Worm (Caenorhabditis elegans): ENCODE results near the gene T10D4.1.

T10D4.1 gene

ce11 chrII:3111147-3111546 lies 38.8 kb upstream of the T10D4.1 start, which contains the start of gene Y25C1A.13:
Y25C1A.13 (minus strand) TSS chrII:3111247.
- TF ChIP-seq scrt-1 (GFP tag; IDR thresholded peaks at IDR 0.05) (no peak), hmg-4 (GFP tag; optimal IDR thresholded peaks at IDR 0.05) (no peak), ama-1 (optimal IDR thresholded peaks at IDR 0.05) (no peak), pes-1 (GFP tag; IDR thresholded peaks at IDR 0.05) (no peak), tbx-37 (GFP tag; conservative IDR thresholded peaks at IDR 0.05) (no peak), tra-4 (tag; optimal IDR thresholded peaks at IDR 0.05) (no peak), ets-7 (tag; optimal IDR thresholded peaks at IDR 0.05) (no peak), aly-1 (tag; optimal IDR thresholded peaks at IDR 0.05) (no peak), F13C5.2 (tag; optimal IDR thresholded peaks at IDR 0.05) (no peak), ceh-36 (tag; optimal IDR thresholded peaks at IDR 0.05) (no peak), B0310.2 (tag; optimal IDR thresholded peaks at IDR 0.05) (no peak), hnd-1 (tag; optimal IDR thresholded peaks at IDR 0.05) (no peak)

- TF ChIP-seq hmg-4 (GFP tag; optimal IDR thresholded peaks at IDR 0.05) (no peak), aly-1 (tag; optimal IDR thresholded peaks at IDR 0.05) (no peak), tra-4 (tag; optimal IDR thresholded peaks at IDR 0.05) (no peak), ets-7 (tag; optimal IDR thresholded peaks at IDR 0.05) (no peak)
Measured at ce11 chrII:3112313-3112712, 37.6 kb upstream of the T10D4.1 start, which contains the start of gene Y25C1A.2. Y25C1A.2 (plus strand) TSS chrII:3112613.

ce11 chrII:3113289-3113688 lies 36.7 kb upstream of the T10D4.1 start:
- TF ChIP-seq scrt-1 (GFP tag; IDR thresholded peaks at IDR 0.05) (no peak), tbx-11 (GFP tag; IDR thresholded peaks at IDR 0.05) (no peak), aly-1 (tag; optimal IDR thresholded peaks at IDR 0.05) (no peak), ama-1 (optimal IDR thresholded peaks at IDR 0.05) (no peak), hnd-1 (tag; optimal IDR thresholded peaks at IDR 0.05) (no peak), tbx-37 (GFP tag; conservative IDR thresholded peaks at IDR 0.05) (no peak), ceh-13 (GFP tag; optimal IDR thresholded peaks at IDR 0.05) (no peak), hmbx-1 (tag; optimal IDR thresholded peaks at IDR 0.05) (no peak), sea-1 (GFP tag; conservative IDR thresholded peaks at IDR 0.05) (no peak), B0310.2 (tag; optimal IDR thresholded peaks at IDR 0.05) (no peak), F13C5.2 (tag; optimal IDR thresholded peaks at IDR 0.05) (no peak), ets-7 (tag; optimal IDR thresholded peaks at IDR 0.05) (no peak), flt-1 (GFP tag; IDR thresholded peaks at IDR 0.05) (no peak), tra-4 (tag; optimal IDR thresholded peaks at IDR 0.05) (no peak)

- TF ChIP-seq tra-4 (tag; optimal IDR thresholded peaks at IDR 0.05) (no peak), sea-1 (GFP tag; conservative IDR thresholded peaks at IDR 0.05) (no peak)
Measured at ce11 chrII:3113934-3114333, 36.0 kb upstream of the T10D4.1 start, which contains the start of gene clec-123. clec-123 (plus strand) TSS chrII:3114234.

- TF ChIP-seq flt-1 (GFP tag; IDR thresholded peaks at IDR 0.05) (no peak), tbx-11 (GFP tag; IDR thresholded peaks at IDR 0.05) (no peak), tra-4 (tag; optimal IDR thresholded peaks at IDR 0.05) (no peak), pes-1 (GFP tag; IDR thresholded peaks at IDR 0.05) (no peak), hmg-4 (GFP tag; optimal IDR thresholded peaks at IDR 0.05) (no peak), B0310.2 (tag; optimal IDR thresholded peaks at IDR 0.05) (no peak)
Measured at ce11 chrII:3117471-3117870, 32.5 kb upstream of the T10D4.1 start, which contains the start of gene T10D4.7. T10D4.7 (plus strand) TSS chrII:3117771.

- TF ChIP-seq hmbx-1 (tag; optimal IDR thresholded peaks at IDR 0.05) (no peak), pes-1 (GFP tag; IDR thresholded peaks at IDR 0.05) (no peak), hnd-1 (tag; optimal IDR thresholded peaks at IDR 0.05) (no peak), ets-7 (tag; optimal IDR thresholded peaks at IDR 0.05) (no peak), scrt-1 (GFP tag; IDR thresholded peaks at IDR 0.05) (no peak), F13C5.2 (tag; optimal IDR thresholded peaks at IDR 0.05) (no peak), ceh-13 (GFP tag; optimal IDR thresholded peaks at IDR 0.05) (no peak), aly-1 (tag; optimal IDR thresholded peaks at IDR 0.05) (no peak), ama-1 (optimal IDR thresholded peaks at IDR 0.05) (no peak), hmg-4 (GFP tag; optimal IDR thresholded peaks at IDR 0.05) (no peak), B0310.2 (tag; optimal IDR thresholded peaks at IDR 0.05) (no peak)
Measured at ce11 chrII:3118907-3119382, 31.0 kb upstream of the T10D4.1 start, which contains the start of gene T10D4.6. T10D4.6 (plus strand) TSS chrII:3119332.

- TF ChIP-seq tbx-11 (GFP tag; IDR thresholded peaks at IDR 0.05) (no peak), ceh-36 (tag; optimal IDR thresholded peaks at IDR 0.05) (no peak), sea-1 (GFP tag; conservative IDR thresholded peaks at IDR 0.05) (no peak), hmbx-1 (tag; optimal IDR thresholded peaks at IDR 0.05) (no peak), scrt-1 (GFP tag; IDR thresholded peaks at IDR 0.05) (no peak), flt-1 (GFP tag; IDR thresholded peaks at IDR 0.05) (no peak), ets-7 (tag; optimal IDR thresholded peaks at IDR 0.05) (no peak), hmg-4 (GFP tag; optimal IDR thresholded peaks at IDR 0.05) (no peak), hnd-1 (tag; optimal IDR thresholded peaks at IDR 0.05) (no peak), ama-1 (optimal IDR thresholded peaks at IDR 0.05) (no peak), aly-1 (tag; optimal IDR thresholded peaks at IDR 0.05) (no peak), pes-1 (GFP tag; IDR thresholded peaks at IDR 0.05) (no peak), B0310.2 (tag; optimal IDR thresholded peaks at IDR 0.05) (no peak), ceh-13 (GFP tag; optimal IDR thresholded peaks at IDR 0.05) (no peak), tbx-37 (GFP tag; conservative IDR thresholded peaks at IDR 0.05) (no peak), F13C5.2 (tag; optimal IDR thresholded peaks at IDR 0.05) (no peak), tra-4 (tag; optimal IDR thresholded peaks at IDR 0.05) (no peak)
Measured at ce11 chrII:3123206-3123605, 26.7 kb upstream of the T10D4.1 start, which contains the start of gene srh-71. srh-71 (plus strand) TSS chrII:3123506.

ce11 chrII:3126341-3126740 lies 23.6 kb upstream of the T10D4.1 start, which contains the start of gene ins-19:
ins-19 (minus strand) TSS chrII:3126441.
- TF ChIP-seq B0310.2 (tag; optimal IDR thresholded peaks at IDR 0.05): no peak
- TF ChIP-seq scrt-1 (GFP tag; IDR thresholded peaks at IDR 0.05): no peak
- no peak for TF ChIP-seq hnd-1 (tag; optimal IDR thresholded peaks at IDR 0.05)
- no peak for TF ChIP-seq tra-4 (tag; optimal IDR thresholded peaks at IDR 0.05)
- TF ChIP-seq ceh-13 (GFP tag; optimal IDR thresholded peaks at IDR 0.05): no peak
- TF ChIP-seq ceh-36 (tag; optimal IDR thresholded peaks at IDR 0.05): no peak
- TF ChIP-seq tbx-11 (GFP tag; IDR thresholded peaks at IDR 0.05): no peak
- no peak for TF ChIP-seq hmg-4 (GFP tag; optimal IDR thresholded peaks at IDR 0.05)
- TF ChIP-seq ama-1 (optimal IDR thresholded peaks at IDR 0.05): no peak
- no peak for TF ChIP-seq pes-1 (GFP tag; IDR thresholded peaks at IDR 0.05)
- no peak for TF ChIP-seq sea-1 (GFP tag; conservative IDR thresholded peaks at IDR 0.05)
